Worm (Caenorhabditis elegans): ENCODE results near the gene bgnt-1.3.

DNA sequence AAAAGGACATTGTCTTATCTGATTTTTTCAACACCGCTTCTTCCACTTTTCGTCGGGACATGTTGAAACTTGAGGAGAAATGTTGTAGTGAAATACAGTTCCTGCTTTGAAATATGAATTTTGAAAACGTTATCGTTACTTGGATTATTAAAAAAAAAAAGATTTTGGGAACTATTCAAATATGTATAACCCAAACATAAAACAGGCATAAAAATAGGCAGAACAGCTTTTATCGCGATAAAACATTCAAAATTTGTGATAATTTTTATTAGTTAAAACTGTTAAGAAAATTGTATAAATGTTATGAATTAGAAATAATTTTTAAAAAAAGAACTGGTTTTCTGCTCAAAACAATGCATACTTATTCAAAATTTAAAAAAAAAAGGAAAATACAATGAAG, at the start of gene bgnt-1.3:
- no peak for TF ChIP-seq skn-1 (tag; optimal IDR thresholded peaks at IDR 0.05)
- TF ChIP-seq elt-2 (tag; optimal IDR thresholded peaks at IDR 0.05) = no peak
- TF ChIP-seq pha-4 (tag; optimal IDR thresholded peaks at IDR 0.05) = no peak
- no peak for TF ChIP-seq elt-3 (tag; optimal IDR thresholded peaks at IDR 0.05)
- no peak for TF ChIP-seq ceh-82 (tag; optimal IDR thresholded peaks at IDR 0.05)
- no peak for TF ChIP-seq nhr-67 (tag; optimal IDR thresholded peaks at IDR 0.05)
- no peak for TF ChIP-seq ama-1 (optimal IDR thresholded peaks at IDR 0.05)
